Fruit fly (Drosophila melanogaster): ENCODE results near the gene CG9121.

- TF ChIP-seq CTCF (optimal IDR thresholded peaks at IDR 0.05) (no peak), CG8478 (optimal IDR thresholded peaks at IDR 0.05) (no peak)
These were observed 38.8 kb upstream of the CG9121 start for dm6 chr2L:5089642-5090041.
